Worm (Caenorhabditis elegans): ENCODE data around the gene C34B4.3.

ce11 chrV:13092349-13092748 is 21.4 kb upstream of the C34B4.3 start, which contains the start of gene lurp-4:
- TF ChIP-seq unc-39 (tag; optimal IDR thresholded peaks at IDR 0.05): no peak
- no peak for TF ChIP-seq lsy-2 (tag; optimal IDR thresholded peaks at IDR 0.05)
